Worm (Caenorhabditis elegans) whole organism, late embryonic: ENCODE data around the gene gex-3.

Source experiments
- C08G9.2 ChIP-seq: sonication (generic microtip); optimal IDR thresholded peaks from 2 replicates; lab custom pipeline; 2016; ENCODE audit warnings: mild to moderate bottlenecking, missing genetic modification characterization, moderate library complexity, missing compliant biosample characterization
- K02D7.2 ChIP-seq: sonication (generic microtip); optimal IDR thresholded peaks from 2 replicates; lab custom pipeline; 2017; ENCODE audit warnings: mild to moderate bottlenecking, missing genetic modification characterization, missing compliant biosample characterization
- T23F11.4 ChIP-seq: fragments of 200-800 bp; sonication (Bioruptor generic); optimal IDR thresholded peaks from 2 replicates; lab custom pipeline; 2018; ENCODE audit warnings: mild to moderate bottlenecking, missing genetic modification characterization, missing compliant biosample characterization
- Y22D7AL.16 ChIP-seq: sonication (generic microtip); optimal IDR thresholded peaks from 2 replicates; lab custom pipeline; 2016; ENCODE audit warnings: missing genetic modification characterization, missing compliant biosample characterization
- ceh-14 ChIP-seq: sonication (generic microtip); optimal IDR thresholded peaks from 2 replicates; lab custom pipeline; 2016; ENCODE audit warnings: missing genotype, missing genetic modification characterization, missing compliant biosample characterization
- ceh-18 ChIP-seq: sonication (generic microtip); optimal IDR thresholded peaks from 2 replicates; lab custom pipeline; 2016; ENCODE audit warnings: missing genetic modification characterization, missing compliant biosample characterization
- ceh-19 ChIP-seq: fragments of 200-800 bp; sonication (Bioruptor generic); optimal IDR thresholded peaks from 2 replicates; lab custom pipeline; 2018; ENCODE audit warnings: mild to moderate bottlenecking, missing genetic modification characterization, missing compliant biosample characterization
- ceh-2 ChIP-seq: sonication (generic microtip); optimal IDR thresholded peaks from 2 replicates; lab custom pipeline; 2016; ENCODE audit warnings: missing genotype, missing genetic modification characterization, missing compliant biosample characterization
- ceh-30 ChIP-seq: fragments of 150-350 bp; optimal IDR thresholded peaks from 2 replicates; lab custom pipeline; 2014; ENCODE audit warnings: missing biosample characterization, missing genetic modification characterization
- ceh-31 ChIP-seq: sonication (generic microtip); optimal IDR thresholded peaks from 2 replicates; lab custom pipeline; 2016; ENCODE audit warnings: missing genetic modification characterization, missing compliant biosample characterization
- ceh-34 ChIP-seq: sonication (generic microtip); optimal IDR thresholded peaks from 2 replicates; lab custom pipeline; 2016; ENCODE audit warnings: mild to moderate bottlenecking, missing genetic modification characterization, missing compliant biosample characterization
- ceh-45 ChIP-seq: fragments of 200-800 bp; sonication (Bioruptor generic); IDR thresholded peaks from 2 replicates; pipeline ENCODE4 v1.3.6; 2022; ENCODE audit warnings: missing genetic modification reagents, missing genetic modification characterization, missing compliant biosample characterization
- ceh-6 ChIP-seq: fragments of 200-800 bp; sonication (Bioruptor generic); optimal IDR thresholded peaks from 2 replicates; lab custom pipeline; 2018; ENCODE audit warnings: mild to moderate bottlenecking, missing genetic modification characterization, missing compliant biosample characterization
- ceh-9 ChIP-seq: sonication (generic microtip); optimal IDR thresholded peaks from 2 replicates; lab custom pipeline; 2016; ENCODE audit warnings: mild to moderate bottlenecking, missing genetic modification characterization, inconsistent platforms, missing compliant biosample characterization
- dve-1 ChIP-seq: sonication (generic microtip); optimal IDR thresholded peaks from 2 replicates; lab custom pipeline; 2017; ENCODE audit warnings: antibody characterized with exemption, mild to moderate bottlenecking, missing genetic modification characterization, missing compliant biosample characterization
- elt-4 ChIP-seq: sonication (generic microtip); optimal IDR thresholded peaks from 2 replicates; lab custom pipeline; 2016; ENCODE audit warnings: missing genetic modification characterization, missing compliant biosample characterization
- ets-4 ChIP-seq: sonication (generic microtip); optimal IDR thresholded peaks from 2 replicates; lab custom pipeline; 2016; ENCODE audit warnings: missing genetic modification characterization, missing compliant biosample characterization
- gmeb-2 ChIP-seq: sonication (generic microtip); optimal IDR thresholded peaks from 2 replicates; lab custom pipeline; 2016; ENCODE audit warnings: missing genetic modification characterization, inconsistent platforms, missing compliant biosample characterization
- hlh-13 ChIP-seq: fragments of 200-800 bp; sonication (Bioruptor generic); optimal IDR thresholded peaks from 2 replicates; lab custom pipeline; 2018; ENCODE audit warnings: mild to moderate bottlenecking, missing genetic modification characterization, missing compliant biosample characterization
- hlh-15 ChIP-seq: sonication (generic microtip); optimal IDR thresholded peaks from 2 replicates; lab custom pipeline; 2016; ENCODE audit warnings: missing genetic modification characterization, missing compliant biosample characterization
- hlh-30 ChIP-seq: sonication (generic microtip); optimal IDR thresholded peaks from 2 replicates; lab custom pipeline; 2017; ENCODE audit warnings: antibody characterized with exemption, missing genetic modification characterization, missing compliant biosample characterization; ENCODE audit not compliant: insufficient read depth
- hlh-6 ChIP-seq: sonication (generic microtip); optimal IDR thresholded peaks from 2 replicates; lab custom pipeline; 2016; ENCODE audit warnings: missing genotype, missing genetic modification characterization, missing compliant biosample characterization
- hlh-8 ChIP-seq: sonication (generic microtip); optimal IDR thresholded peaks from 2 replicates; lab custom pipeline; 2016; ENCODE audit warnings: missing genotype, missing genetic modification characterization, missing compliant biosample characterization
- lin-11 ChIP-seq: fragments of 200-800 bp; sonication (Bioruptor generic); optimal IDR thresholded peaks from 2 replicates; lab custom pipeline; 2018; ENCODE audit warnings: mild to moderate bottlenecking, missing genetic modification characterization, missing compliant biosample characterization
- madf-2 ChIP-seq: sonication (generic microtip); optimal IDR thresholded peaks from 2 replicates; lab custom pipeline; 2017; ENCODE audit warnings: missing genetic modification characterization, missing compliant biosample characterization
- nfya-1 ChIP-seq: sonication (generic microtip); optimal IDR thresholded peaks from 2 replicates; lab custom pipeline; 2017; ENCODE audit warnings: missing genetic modification characterization, mild to moderate bottlenecking, missing compliant biosample characterization, antibody characterized with exemption, moderate library complexity
- nhr-11 ChIP-seq: fragments of 150-350 bp; optimal IDR thresholded peaks from 2 replicates; lab custom pipeline; 2014; ENCODE audit warnings: missing biosample characterization, missing genetic modification characterization
- nhr-232 ChIP-seq: sonication (generic microtip); optimal IDR thresholded peaks from 2 replicates; lab custom pipeline; 2016; ENCODE audit warnings: missing genetic modification characterization, missing compliant biosample characterization
- npax-4 ChIP-seq: sonication (generic microtip); optimal IDR thresholded peaks from 2 replicates; lab custom pipeline; 2016; ENCODE audit warnings: missing genetic modification characterization, missing compliant biosample characterization
- pag-3 ChIP-seq: sonication (generic microtip); optimal IDR thresholded peaks from 2 replicates; lab custom pipeline; 2016; ENCODE audit warnings: missing compliant biosample characterization, missing genetic modification characterization, borderline replicate concordance
- pqm-1 ChIP-seq: sonication (generic microtip); optimal IDR thresholded peaks from 2 replicates; lab custom pipeline; 2016; ENCODE audit warnings: missing genetic modification characterization, missing compliant biosample characterization
- ref-2 ChIP-seq: sonication (generic microtip); optimal IDR thresholded peaks from 2 replicates; lab custom pipeline; 2016; ENCODE audit warnings: missing genetic modification characterization, missing compliant biosample characterization
- rnt-1 ChIP-seq: sonication (generic microtip); optimal IDR thresholded peaks from 2 replicates; lab custom pipeline; 2016; ENCODE audit warnings: missing genetic modification characterization, missing compliant biosample characterization
- sox-4 ChIP-seq: sonication (generic microtip); optimal IDR thresholded peaks from 2 replicates; lab custom pipeline; 2017; ENCODE audit warnings: mild to moderate bottlenecking, missing genetic modification characterization, inconsistent platforms, missing compliant biosample characterization
- syd-9 ChIP-seq: sonication (generic microtip); optimal IDR thresholded peaks from 2 replicates; lab custom pipeline; 2016; ENCODE audit warnings: mild to moderate bottlenecking, missing genetic modification characterization, moderate library complexity, missing compliant biosample characterization
- tbx-2 ChIP-seq: sonication (generic microtip); optimal IDR thresholded peaks from 2 replicates; lab custom pipeline; 2016; ENCODE audit warnings: missing genetic modification characterization, missing compliant biosample characterization
- unc-3 ChIP-seq, 2 experiments: fragments of 200-800 bp in 1 of 2; sonication (Bioruptor generic) in 1 of 2; sonication (generic microtip) in 1 of 2; conservative IDR thresholded peaks in 1 of 2; optimal IDR thresholded peaks in 1 of 2; 2 replicates each; pipeline versions ENCODE4 v1.3.6 to Lab custom; 2016 to 2022; ENCODE audit warnings: missing compliant biosample characterization in 2 of 2, missing genetic modification characterization in 2 of 2, missing genetic modification reagents in 1 of 2
- unc-42 ChIP-seq: sonication (generic microtip); optimal IDR thresholded peaks from 2 replicates; lab custom pipeline; 2016; ENCODE audit warnings: missing genotype, missing genetic modification characterization, missing compliant biosample characterization
- unc-55 ChIP-seq: sonication (generic microtip); optimal IDR thresholded peaks from 2 replicates; lab custom pipeline; 2017; ENCODE audit warnings: missing biosample characterization, missing genetic modification reagents, missing genetic modification characterization
- unc-86 ChIP-seq: sonication (generic microtip); optimal IDR thresholded peaks from 2 replicates; lab custom pipeline; 2016; ENCODE audit warnings: missing genetic modification characterization, missing compliant biosample characterization
- zip-5 ChIP-seq: sonication (generic microtip); optimal IDR thresholded peaks from 2 replicates; lab custom pipeline; 2016; ENCODE audit warnings: missing genetic modification characterization, missing compliant biosample characterization

Gene gex-3

DNA sequence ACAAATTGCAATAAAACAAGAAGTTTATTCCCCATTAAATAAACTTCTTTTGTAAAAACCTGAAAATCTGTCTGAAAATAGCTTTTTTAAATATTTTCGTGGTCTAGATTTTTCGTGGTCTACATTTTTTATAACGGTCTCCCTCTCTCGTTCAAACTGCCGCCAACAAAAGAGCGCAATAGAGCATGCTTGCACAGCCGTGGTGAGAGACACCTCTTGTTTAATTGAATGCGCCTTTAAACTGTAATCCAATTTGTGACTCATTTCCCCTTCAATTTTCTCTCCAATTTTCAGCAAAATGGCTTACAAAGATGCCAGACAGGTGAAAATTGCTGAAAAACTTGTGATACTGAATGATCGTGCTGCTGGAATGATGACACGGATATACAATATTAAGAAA, at the start of gene gex-3:
gex-3 (plus strand) TSS at position 295 of the 400 bp plus-strand sequence.
- TF ChIP-seq ceh-19 (GFP tag; lab: Kevin White, UChicago): no peak
- no peak for TF ChIP-seq elt-4 (tag; lab: Kevin White, UChicago)
- TF ChIP-seq unc-55 (GFP tag; lab: Kevin White, UChicago): peak; percentile 58
- TF ChIP-seq ceh-31: peak; percentile 81
- no peak for TF ChIP-seq ceh-45 (GFP tag; lab: Robert Waterston, UW)
- TF ChIP-seq ceh-18 (tag; lab: Kevin White, UChicago): peak; percentile 47
- peak; percentile 9 for TF ChIP-seq ceh-34 (tag; lab: Kevin White, UChicago)
- no peak for TF ChIP-seq unc-3 (GFP tag; conservative IDR thresholded peaks at IDR 0.05; lab: Robert Waterston, UW)
- TF ChIP-seq unc-3 (tag; optimal IDR thresholded peaks at IDR 0.05; lab: Kevin White, UChicago): peak; percentile 6
- TF ChIP-seq Y22D7AL.16 (tag; lab: Kevin White, UChicago): no peak
- TF ChIP-seq hlh-30 (tag; lab: Kevin White, UChicago): peak; percentile 32
- no peak for TF ChIP-seq syd-9 (tag; lab: Kevin White, UChicago)
- TF ChIP-seq C08G9.2 (tag; lab: Kevin White, UChicago): no peak
- TF ChIP-seq unc-42 (tag; lab: Kevin White, UChicago): peak; percentile 100
- peak; percentile 19 for TF ChIP-seq rnt-1
- TF ChIP-seq hlh-8 (tag; lab: Kevin White, UChicago): no peak
- TF ChIP-seq ceh-2 (tag; lab: Kevin White, UChicago): peak; percentile 33
- TF ChIP-seq nhr-11: no peak
- no peak for TF ChIP-seq npax-4 (tag; lab: Kevin White, UChicago)
- TF ChIP-seq tbx-2 (tag; lab: Kevin White, UChicago): peak; percentile 34
- peak; percentile 61 for TF ChIP-seq nfya-1 (tag; lab: Kevin White, UChicago)
- peak; percentile 32 for TF ChIP-seq ref-2 (tag; lab: Kevin White, UChicago)
- TF ChIP-seq, all 69 proteins: peak for 12

DNA sequence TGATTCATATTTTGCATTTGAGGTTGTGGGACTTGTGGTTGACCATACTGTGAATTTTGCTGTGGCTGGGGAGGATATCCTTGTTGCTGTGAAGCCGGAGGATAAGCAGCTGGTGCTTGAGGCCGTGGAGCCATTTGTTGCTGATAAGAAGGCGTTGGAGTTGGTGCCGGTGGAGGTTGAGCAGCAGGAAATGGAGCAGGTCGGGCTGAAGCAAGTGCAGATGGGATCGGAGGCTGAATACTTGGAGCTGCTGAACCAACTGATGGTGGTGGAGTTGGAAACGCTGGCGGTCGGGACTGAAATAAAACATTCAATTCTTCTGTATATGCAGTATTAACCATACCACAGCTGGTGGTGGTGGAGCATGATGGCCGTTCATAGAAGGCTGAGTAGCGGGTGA, 44.3 kb upstream of the gex-3 start:
- no peak for TF ChIP-seq rnt-1
- TF ChIP-seq K02D7.2 (tag; lab: Kevin White, UChicago): no peak
- no peak for TF ChIP-seq gmeb-2 (tag; lab: Kevin White, UChicago)
- TF ChIP-seq nhr-232: no peak
- no peak for TF ChIP-seq ceh-14 (tag; lab: Kevin White, UChicago)
- TF ChIP-seq sox-4: no peak
- no peak for TF ChIP-seq unc-86
- TF ChIP-seq hlh-6 (tag; lab: Kevin White, UChicago): no peak
- no peak for TF ChIP-seq ceh-6
- TF ChIP-seq pag-3 (tag; lab: Kevin White, UChicago): no peak
- no peak for TF ChIP-seq madf-2 (tag; lab: Kevin White, UChicago)
- TF ChIP-seq nfya-1 (tag; lab: Kevin White, UChicago): no peak

DNA sequence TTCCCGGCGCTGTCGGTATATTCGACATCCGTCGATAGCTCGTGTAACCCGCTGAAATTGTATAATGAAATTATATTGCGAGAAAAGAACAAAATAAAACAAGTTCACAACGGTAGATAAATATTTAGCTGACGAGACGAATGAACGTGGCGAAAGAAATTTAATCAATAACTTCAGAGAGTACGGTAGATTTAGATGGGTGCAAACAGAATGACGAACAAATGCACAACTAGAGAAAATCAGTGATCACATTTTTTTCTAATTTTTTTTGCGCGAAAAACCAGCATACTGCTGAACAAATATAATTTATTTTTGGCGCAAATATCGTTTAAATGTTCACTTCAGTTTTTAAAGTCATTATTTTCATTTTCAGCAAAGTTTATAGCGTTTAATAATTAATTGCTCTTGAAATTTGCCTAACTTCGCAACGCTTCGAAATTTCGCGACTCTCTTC, 43.5 kb upstream of the gex-3 start, which contains the start of gene sec-24.2:
sec-24.2 (minus strand) TSS at position 51 of the 454 bp plus-strand sequence.
- no peak for TF ChIP-seq pqm-1 (tag; lab: Kevin White, UChicago)
- TF ChIP-seq lin-11 (tag; lab: Kevin White, UChicago): no peak
- no peak for TF ChIP-seq hlh-13 (GFP tag; lab: Kevin White, UChicago)
- TF ChIP-seq T23F11.4 (GFP tag; lab: Kevin White, UChicago): no peak
- no peak for TF ChIP-seq C08G9.2 (tag; lab: Kevin White, UChicago)
- no peak for TF ChIP-seq dve-1
- no peak for TF ChIP-seq ceh-6
- TF ChIP-seq ceh-18 (tag; lab: Kevin White, UChicago): no peak
- TF ChIP-seq hlh-15: no peak
- TF ChIP-seq zip-5: no peak
- no peak for TF ChIP-seq ceh-9 (tag; lab: Kevin White, UChicago)
- no peak for TF ChIP-seq ceh-30 (tag; lab: Kevin White, UChicago)
- no peak for TF ChIP-seq ets-4 (tag; lab: Kevin White, UChicago)
- no peak for TF ChIP-seq pag-3 (tag; lab: Kevin White, UChicago)
- TF ChIP-seq hlh-6 (tag; lab: Kevin White, UChicago): no peak
